Worm (Caenorhabditis elegans) whole organism, early embryonic: ENCODE results near the gene pes-9.

Experiments used
- ama-1 ChIP-seq: fragments of 150-350 bp; optimal IDR thresholded peaks from 2 replicates; lab custom pipeline; 2014
- flt-1 ChIP-seq: fragments of 200-800 bp; sonication (Bioruptor generic); IDR thresholded peaks from 2 replicates; pipeline ENCODE4 v1.3.6; 2022; ENCODE audit warnings: missing genetic modification characterization, missing compliant biosample characterization
- hmbx-1 ChIP-seq: sonication (generic microtip); optimal IDR thresholded peaks from 2 replicates; lab custom pipeline; 2016; ENCODE audit warnings: mild to moderate bottlenecking, missing genetic modification characterization, missing compliant biosample characterization
- tbx-37 ChIP-seq: fragments of 200-800 bp; sonication (Bioruptor generic); conservative IDR thresholded peaks from 2 replicates; pipeline ENCODE4 v1.3.6; 2022; ENCODE audit warnings: missing genetic modification reagents, missing genetic modification characterization, missing compliant biosample characterization

DNA sequence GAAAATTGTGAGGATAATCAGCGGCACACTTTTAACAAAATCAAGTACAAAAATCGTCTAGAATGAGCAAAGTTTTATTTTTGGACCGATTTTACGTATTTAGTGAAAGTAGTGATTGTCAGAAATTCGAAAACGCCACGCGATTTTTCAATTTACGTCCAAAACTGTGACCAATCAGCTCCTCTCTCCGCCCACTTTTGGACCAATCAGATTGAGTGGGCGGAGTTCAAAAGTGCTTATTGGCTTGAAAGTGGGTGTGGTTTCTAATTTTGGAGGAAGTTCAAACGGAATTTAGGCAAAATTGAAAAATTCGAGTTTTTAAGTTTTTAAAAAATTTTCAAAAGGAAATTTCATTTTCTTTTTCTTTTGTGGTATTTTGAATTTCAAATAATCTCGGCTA lies 17.6 kb upstream of the pes-9 start:
- TF ChIP-seq ama-1 (lab: Kevin White, UChicago) = no peak
- TF ChIP-seq flt-1 (GFP tag; lab: Robert Waterston, UW) = no peak
- no peak for TF ChIP-seq tbx-37 (GFP tag; lab: Robert Waterston, UW)
- no peak for TF ChIP-seq hmbx-1 (tag; lab: Kevin White, UChicago)
